Worm (Caenorhabditis elegans) whole organism, L4 larva: ENCODE measurements around the gene Y57A10A.14.
A peak's percentile ranks its signal among the peaks of the same experiment; 100 is the strongest.

ENCODE experiments used
- R02D3.7 ChIP-seq: fragments of 150-350 bp; sonication (generic microtip); optimal IDR thresholded peaks from 3 replicates; lab custom pipeline; 2014; ENCODE audit warnings: missing biosample characterization, missing genetic modification characterization
- T26A8.4 ChIP-seq: fragments of 200-800 bp; sonication (Bioruptor generic); IDR thresholded peaks from 2 replicates; pipeline ENCODE4 v1.3.6; 2022; ENCODE audit warnings: missing genetic modification characterization, missing compliant biosample characterization
- Y48G9A.11 ChIP-seq: fragments of 200-800 bp; sonication (Bioruptor generic); IDR thresholded peaks from 2 replicates; pipeline ENCODE4 v1.3.6; 2022; ENCODE audit warnings: missing genetic modification reagents, missing genetic modification characterization, missing compliant biosample characterization
- Y5F2A.4 ChIP-seq: fragments of 200-800 bp; sonication (Bioruptor generic); optimal IDR thresholded peaks from 2 replicates; lab custom pipeline; 2018; ENCODE audit warnings: mild to moderate bottlenecking, missing genetic modification characterization, missing compliant biosample characterization
- Y75B8A.6 ChIP-seq: fragments of 200-800 bp; sonication (Bioruptor generic); IDR thresholded peaks from 2 replicates; pipeline ENCODE4 v1.3.6; 2022; ENCODE audit warnings: missing genetic modification reagents, missing genetic modification characterization, missing compliant biosample characterization
- ZK337.2 ChIP-seq: fragments of 200-800 bp; sonication (Bioruptor generic); IDR thresholded peaks from 2 replicates; pipeline ENCODE4 v1.3.6; 2022; ENCODE audit warnings: missing genetic modification reagents, missing genetic modification characterization, missing compliant biosample characterization
- ZK546.5 ChIP-seq, 2 experiments: sonication (generic microtip); optimal IDR thresholded peaks; 2 replicates each; lab custom pipeline; 2017; ENCODE audit warnings: missing biosample characterization in 2 of 2, missing genetic modification characterization in 2 of 2
- aha-1 ChIP-seq: fragments of 150-350 bp; peaks from one replicate; lab custom pipeline; 2014; ENCODE audit warnings: missing biosample characterization, missing genetic modification characterization
- arid-1 ChIP-seq: fragments of 200-800 bp; sonication (Bioruptor generic); conservative IDR thresholded peaks from 2 replicates; pipeline ENCODE4 v1.3.6; 2022; ENCODE audit warnings: missing genetic modification reagents, missing genetic modification characterization, missing compliant biosample characterization
- ceh-32 ChIP-seq: sonication (generic microtip); optimal IDR thresholded peaks from 2 replicates; lab custom pipeline; 2016; ENCODE audit warnings: mild to moderate bottlenecking, missing genetic modification characterization, missing compliant biosample characterization; ENCODE audit not compliant: poor library complexity
- ceh-44 ChIP-seq: fragments of 200-800 bp; sonication (Bioruptor generic); IDR thresholded peaks from 2 replicates; pipeline ENCODE4 v1.3.6; 2022; ENCODE audit warnings: missing genetic modification reagents, missing genetic modification characterization, missing compliant biosample characterization
- ceh-62 ChIP-seq: sonication (generic microtip); optimal IDR thresholded peaks from 2 replicates; lab custom pipeline; 2017; ENCODE audit warnings: missing biosample characterization, missing genetic modification characterization
- ceh-82 ChIP-seq: sonication (generic microtip); optimal IDR thresholded peaks from 2 replicates; lab custom pipeline; 2017; ENCODE audit warnings: missing biosample characterization, missing genetic modification characterization
- cey-2 ChIP-seq: sonication (generic microtip); optimal IDR thresholded peaks from 3 replicates; lab custom pipeline; 2017; ENCODE audit warnings: missing genetic modification characterization, mild to moderate bottlenecking, missing compliant biosample characterization, antibody characterized with exemption, borderline replicate concordance; ENCODE audit not compliant: insufficient read depth
- daf-16 ChIP-seq, 3 experiments: sonication (generic microtip); optimal IDR thresholded peaks; 2 replicates each; lab custom pipeline; 2016 to 2017; ENCODE audit warnings: missing genetic modification characterization in 3 of 3, missing genetic modification reagents in 3 of 3, mild to moderate bottlenecking in 2 of 3, missing compliant biosample characterization in 2 of 3, missing biosample characterization in 1 of 3, moderate library complexity in 1 of 3
- daf-19 ChIP-seq: fragments of 200-800 bp; sonication (Bioruptor generic); conservative IDR thresholded peaks from 2 replicates; pipeline ENCODE4 v1.3.6; 2022; ENCODE audit warnings: missing genetic modification characterization, missing compliant biosample characterization
- dve-1 ChIP-seq: sonication (generic microtip); optimal IDR thresholded peaks from 2 replicates; lab custom pipeline; 2017; ENCODE audit warnings: antibody characterized with exemption, mild to moderate bottlenecking, missing genetic modification characterization, missing compliant biosample characterization; ENCODE audit not compliant: insufficient read depth
- fos-1 ChIP-seq: fragments of 150-350 bp; optimal IDR thresholded peaks from 2 replicates; lab custom pipeline; 2014; ENCODE audit warnings: missing biosample characterization, missing genetic modification characterization
- hlh-11 ChIP-seq: fragments of 200-800 bp; sonication (Bioruptor generic); optimal IDR thresholded peaks from 2 replicates; lab custom pipeline; 2018; ENCODE audit warnings: mild to moderate bottlenecking, missing genetic modification characterization, missing compliant biosample characterization
- hmg-1.1 ChIP-seq: fragments of 200-800 bp; sonication (Bioruptor generic); IDR thresholded peaks from 2 replicates; pipeline ENCODE4 v1.3.6; 2022; ENCODE audit warnings: missing genetic modification reagents, missing genetic modification characterization, missing compliant biosample characterization
- lin-13 ChIP-seq: fragments of 150-350 bp; optimal IDR thresholded peaks from 2 replicates; lab custom pipeline; 2014; ENCODE audit warnings: missing biosample characterization, missing genetic modification reagents, missing genetic modification characterization
- lin-15B ChIP-seq: fragments of 150-350 bp; sonication (generic microtip); optimal IDR thresholded peaks from 3 replicates; lab custom pipeline; 2014; ENCODE audit warnings: missing biosample characterization, missing genetic modification characterization
- lin-39 ChIP-seq: fragments of 150-350 bp; optimal IDR thresholded peaks from 2 replicates; lab custom pipeline; 2014; ENCODE audit warnings: missing biosample characterization, missing genetic modification reagents, missing genetic modification characterization
- lsy-2 ChIP-seq, 2 experiments: fragments of 150-350 bp in 1 of 2; sonication (generic microtip) in 1 of 2; optimal IDR thresholded peaks; 2 replicates each; lab custom pipeline; 2014 to 2017; ENCODE audit warnings: missing biosample characterization in 2 of 2, missing genetic modification characterization in 2 of 2
- madf-5 ChIP-seq, 2 experiments: fragments of 200-800 bp; sonication (Bioruptor generic); IDR thresholded peaks; 2 replicates each; pipeline ENCODE4 v1.3.6; 2022; ENCODE audit warnings: missing compliant biosample characterization in 2 of 2, missing genetic modification characterization in 2 of 2
- mdt-29 ChIP-seq: fragments of 200-800 bp; sonication (Bioruptor generic); IDR thresholded peaks from 2 replicates; pipeline ENCODE4 v1.3.6; 2022; ENCODE audit warnings: missing genetic modification reagents, missing genetic modification characterization, missing compliant biosample characterization
- mxl-2 ChIP-seq: fragments of 200-800 bp; sonication (Bioruptor generic); conservative IDR thresholded peaks from 2 replicates; pipeline ENCODE4 v1.3.6; 2022; ENCODE audit warnings: missing genetic modification reagents, missing genetic modification characterization, missing compliant biosample characterization
- mxl-3 ChIP-seq: fragments of 200-800 bp; sonication (Bioruptor generic); optimal IDR thresholded peaks from 2 replicates; lab custom pipeline; 2018; ENCODE audit warnings: mild to moderate bottlenecking, missing genetic modification characterization, missing compliant biosample characterization
- nhr-111 ChIP-seq: fragments of 200-800 bp; sonication (Bioruptor generic); optimal IDR thresholded peaks from 2 replicates; lab custom pipeline; 2018; ENCODE audit warnings: mild to moderate bottlenecking, missing genetic modification characterization, missing compliant biosample characterization
- nhr-25 ChIP-seq: sonication (generic microtip); optimal IDR thresholded peaks from 2 replicates; lab custom pipeline; 2017; ENCODE audit warnings: missing genetic modification characterization, mild to moderate bottlenecking, missing compliant biosample characterization, antibody characterized with exemption, moderate library complexity, borderline replicate concordance; ENCODE audit not compliant: insufficient read depth
- nhr-42 ChIP-seq: fragments of 200-800 bp; sonication (Bioruptor generic); IDR thresholded peaks from 2 replicates; pipeline ENCODE4 v1.3.6; 2022; ENCODE audit warnings: missing genetic modification characterization, missing compliant biosample characterization
- nhr-48 ChIP-seq: sonication (generic microtip); optimal IDR thresholded peaks from 2 replicates; lab custom pipeline; 2016; ENCODE audit warnings: mild to moderate bottlenecking, missing genetic modification characterization, missing compliant biosample characterization
- nhr-6 ChIP-seq: fragments of 150-350 bp; optimal IDR thresholded peaks from 2 replicates; lab custom pipeline; 2014; ENCODE audit warnings: missing biosample characterization, missing genetic modification characterization
- nhr-76 ChIP-seq: fragments of 150-350 bp; optimal IDR thresholded peaks from 2 replicates; lab custom pipeline; 2014; ENCODE audit warnings: missing biosample characterization, missing genetic modification characterization
- rbr-2 ChIP-seq: sonication (generic microtip); optimal IDR thresholded peaks from 2 replicates; lab custom pipeline; 2016; ENCODE audit warnings: missing genotype, missing genetic modification characterization, missing compliant biosample characterization
- saeg-2 ChIP-seq: fragments of 200-800 bp; sonication (Bioruptor generic); IDR thresholded peaks from 2 replicates; pipeline ENCODE4 v1.3.6; 2022; ENCODE audit warnings: missing genetic modification reagents, missing genetic modification characterization, missing compliant biosample characterization
- skn-1 ChIP-seq: fragments of 150-350 bp; optimal IDR thresholded peaks from 2 replicates; lab custom pipeline; 2014; ENCODE audit warnings: missing biosample characterization, missing genetic modification characterization
- snpc-1.2 ChIP-seq: fragments of 200-800 bp; sonication (Bioruptor generic); IDR thresholded peaks from 2 replicates; pipeline ENCODE4 v1.3.6; 2022; ENCODE audit warnings: missing genetic modification reagents, missing genetic modification characterization, missing compliant biosample characterization
- tra-1 ChIP-seq: fragments of 200-800 bp; sonication (Bioruptor generic); IDR thresholded peaks from 2 replicates; pipeline ENCODE4 v1.3.6; 2022; ENCODE audit warnings: missing genetic modification reagents, missing genetic modification characterization, missing compliant biosample characterization
- unc-39 ChIP-seq: sonication (generic microtip); optimal IDR thresholded peaks from 2 replicates; lab custom pipeline; 2017; ENCODE audit warnings: missing biosample characterization, missing genetic modification characterization
- unc-62 ChIP-seq, 3 experiments: fragments of 150-350 bp in 1 of 3; sonication (generic microtip); optimal IDR thresholded peaks in 2 of 3; peaks in 1 of 3; 1 replicate in 1 of 3; 2 replicates in 2 of 3; lab custom pipeline; 2014 to 2017; ENCODE audit warnings: missing biosample characterization in 3 of 3, missing genetic modification characterization in 3 of 3, missing genetic modification reagents in 3 of 3, missing genotype in 1 of 3
- zfp-2 ChIP-seq: sonication (generic microtip); optimal IDR thresholded peaks from 2 replicates; lab custom pipeline; 2016; ENCODE audit warnings: mild to moderate bottlenecking, missing genetic modification characterization, missing compliant biosample characterization
- zip-11 ChIP-seq: fragments of 200-800 bp; sonication (Bioruptor generic); IDR thresholded peaks from 2 replicates; pipeline ENCODE4 v1.3.6; 2022; ENCODE audit warnings: missing genetic modification characterization, missing compliant biosample characterization
- zip-2 ChIP-seq: fragments of 150-350 bp; optimal IDR thresholded peaks from 2 replicates; lab custom pipeline; 2014; ENCODE audit warnings: missing biosample characterization, missing genetic modification characterization
- ztf-11 ChIP-seq: fragments of 150-350 bp; optimal IDR thresholded peaks from 2 replicates; lab custom pipeline; 2014; ENCODE audit warnings: missing biosample characterization, missing genetic modification characterization
- ztf-7 ChIP-seq: fragments of 150-350 bp; optimal IDR thresholded peaks from 2 replicates; lab custom pipeline; 2014; ENCODE audit warnings: missing biosample characterization, missing genetic modification characterization

The Y57A10A.14 gene

ce11 chrII:12185710-12186109, at the start of gene Y57A10A.14 (continued):
- TF ChIP-seq ceh-32 (tag; lab: Kevin White, UChicago) (no peak), skn-1 (tag; lab: Kevin White, UChicago) (no peak), zip-2 (tag; lab: Kevin White, UChicago) (no peak), nhr-6 (peak; percentile 51), fos-1 (tag; lab: Kevin White, UChicago) (no peak), T26A8.4 (GFP tag; lab: Robert Waterston, UW) (no peak), saeg-2 (no peak), hlh-11 (tag; lab: Kevin White, UChicago) (peak; percentile 82), mxl-3 (GFP tag; lab: Kevin White, UChicago) (no peak), tra-1 (GFP tag; lab: Robert Waterston, UW) (peak; percentile 83), lin-15B (tag; lab: Kevin White, UChicago) (no peak), lin-39 (tag; lab: Kevin White, UChicago) (no peak), ZK546.5 (tag; optimal IDR thresholded peaks at IDR 0.05; lab: Kevin White, UChicago) (no peak), arid-1 (GFP tag; lab: Robert Waterston, UW) (no peak), daf-16 (GFP tag; optimal IDR thresholded peaks at IDR 0.05; lab: Kevin White, UChicago) (no peak), daf-16 (tag; optimal IDR thresholded peaks at IDR 0.05; lab: Kevin White, UChicago) (peak; percentile 81), Y48G9A.11 (GFP tag; lab: Robert Waterston, UW) (no peak), zfp-2 (tag; lab: Kevin White, UChicago) (no peak), lin-13 (no peak), nhr-76 (tag; lab: Kevin White, UChicago) (peak; percentile 5), ceh-62 (no peak), ZK337.2 (no peak), nhr-48 (tag; lab: Kevin White, UChicago) (peak; percentile 29), zip-11 (GFP tag; lab: Robert Waterston, UW) (no peak), nhr-42 (no peak), lsy-2 (tag; optimal IDR thresholded peaks at IDR 0.05; lab: Kevin White, UChicago) (peak in 1 of 2 experiments; percentile 33), R02D3.7 (tag; lab: Kevin White, UChicago) (no peak), snpc-1.2 (GFP tag; lab: Robert Waterston, UW) (no peak), Y75B8A.6 (GFP tag; lab: Robert Waterston, UW) (no peak), unc-62 (GFP tag; optimal IDR thresholded peaks at IDR 0.05 in 1 of 2; lab: Kevin White, UChicago) (no peak), unc-62 (tag; optimal IDR thresholded peaks at IDR 0.05; lab: Kevin White, UChicago) (no peak), ztf-11 (tag; lab: Kevin White, UChicago) (no peak)

ce11 chrII:12137983-12138382, 47.8 kb upstream of the Y57A10A.14 start:
- TF ChIP-seq mdt-29 (no peak), unc-62 (GFP tag; optimal IDR thresholded peaks at IDR 0.05 in 1 of 2; lab: Kevin White, UChicago) (peak in 1 of 2 experiments; percentile 93), unc-62 (tag; optimal IDR thresholded peaks at IDR 0.05; lab: Kevin White, UChicago) (no peak)

ce11 chrII:12143558-12143957, 42.2 kb upstream of the Y57A10A.14 start:
- TF ChIP-seq cey-2, result no peak
- peak; percentile 73 for TF ChIP-seq aha-1 (tag; lab: Kevin White, UChicago)
- TF ChIP-seq unc-62 (GFP tag; optimal IDR thresholded peaks at IDR 0.05 in 1 of 2; lab: Kevin White, UChicago), result peak in 1 of 2 experiments; percentile 53
- TF ChIP-seq unc-62 (tag; optimal IDR thresholded peaks at IDR 0.05; lab: Kevin White, UChicago), result no peak
- TF ChIP-seq nhr-25 (tag; lab: Kevin White, UChicago), result no peak

ce11 chrII:12147331-12147730, 38.4 kb upstream of the Y57A10A.14 start, which contains the start of gene Y57A10A.2:
Y57A10A.2 (plus strand) TSS chrII:12147631.
- TF ChIP-seq rbr-2 (tag; lab: Kevin White, UChicago), result no peak
- TF ChIP-seq ztf-7 (tag; lab: Kevin White, UChicago), result no peak
- TF ChIP-seq Y5F2A.4 (GFP tag; lab: Kevin White, UChicago), result no peak
- TF ChIP-seq mxl-2, result no peak
- TF ChIP-seq ceh-44 (GFP tag; lab: Robert Waterston, UW), result no peak
- TF ChIP-seq nhr-111 (GFP tag; lab: Kevin White, UChicago), result no peak
- TF ChIP-seq mdt-29, result no peak
- no peak for TF ChIP-seq hmg-1.1 (GFP tag; lab: Robert Waterston, UW)
- TF ChIP-seq ceh-82, result no peak
- TF ChIP-seq daf-19, result no peak
- no peak for TF ChIP-seq T26A8.4 (GFP tag; lab: Robert Waterston, UW)
- TF ChIP-seq nhr-76 (tag; lab: Kevin White, UChicago), result no peak
- no peak for TF ChIP-seq unc-39
- no peak for TF ChIP-seq lin-15B (tag; lab: Kevin White, UChicago)
- TF ChIP-seq madf-5 (GFP tag; IDR thresholded peaks at IDR 0.05; lab: Robert Waterston, UW), result no peak
- TF ChIP-seq aha-1 (tag; lab: Kevin White, UChicago), result no peak
- TF ChIP-seq dve-1 (tag; lab: Kevin White, UChicago), result no peak
- TF ChIP-seq saeg-2, result no peak
